Worm (Caenorhabditis elegans): ENCODE measurements around the gene T28D9.11.

The T28D9.11 gene

ce11 chrII:6516276-6516675, 24.5 kb upstream of the T28D9.11 start, which contains the start of gene C56E6.7:
Gene C56E6.7, plus strand, starts transcription at chrII:6516576.
- TF ChIP-seq snpc-4 (tag; optimal IDR thresholded peaks at IDR 0.05), result no peak
- no peak for TF ChIP-seq blmp-1 (tag; optimal IDR thresholded peaks at IDR 0.05)

- TF ChIP-seq flh-1 (GFP tag; optimal IDR thresholded peaks at IDR 0.05) (no peak), pha-4 (tag; optimal IDR thresholded peaks at IDR 0.05) (no peak), zip-8 (tag; optimal IDR thresholded peaks at IDR 0.05) (no peak), sptf-1 (tag; optimal IDR thresholded peaks at IDR 0.05) (no peak), mls-2 (tag; optimal IDR thresholded peaks at IDR 0.05) (no peak), lsy-2 (tag; optimal IDR thresholded peaks at IDR 0.05) (no peak), tbx-8 (GFP tag; optimal IDR thresholded peaks at IDR 0.05) (no peak), ztf-11 (tag; optimal IDR thresholded peaks at IDR 0.05) (no peak), unc-62 (GFP tag; optimal IDR thresholded peaks at IDR 0.05) (no peak), nhr-237 (tag; optimal IDR thresholded peaks at IDR 0.05) (no peak), unc-120 (tag; optimal IDR thresholded peaks at IDR 0.05; ENCODE audit: poor library complexity, severe bottlenecking) (no peak), elt-1 (tag; optimal IDR thresholded peaks at IDR 0.05; ENCODE audit: borderline replicate concordance, insufficient read depth) (no peak), ceh-43 (GFP tag; optimal IDR thresholded peaks at IDR 0.05) (no peak), nhr-28 (tag; optimal IDR thresholded peaks at IDR 0.05) (no peak), snpc-4 (tag; optimal IDR thresholded peaks at IDR 0.05) (no peak), nhr-76 (tag; optimal IDR thresholded peaks at IDR 0.05) (no peak), lin-13 (tag; optimal IDR thresholded peaks at IDR 0.05) (no peak), ceh-83 (GFP tag; optimal IDR thresholded peaks at IDR 0.05) (no peak), hlh-1 (tag; optimal IDR thresholded peaks at IDR 0.05) (no peak), unc-39 (tag; optimal IDR thresholded peaks at IDR 0.05) (no peak)
Observed at ce11 chrII:6513911-6514310, 22.1 kb upstream of the T28D9.11 start, which contains the start of gene R05G9R.1. Gene R05G9R.1, minus strand, starts transcription at chrII:6514011.

- TF ChIP-seq ham-2 (GFP tag; optimal IDR thresholded peaks at IDR 0.05), result no peak
- no peak for TF ChIP-seq unc-39 (tag; optimal IDR thresholded peaks at IDR 0.05)
- no peak for TF ChIP-seq ztf-11 (tag; optimal IDR thresholded peaks at IDR 0.05)
- no peak for TF ChIP-seq mls-2 (tag; optimal IDR thresholded peaks at IDR 0.05)
- no peak for TF ChIP-seq nhr-2 (tag; optimal IDR thresholded peaks at IDR 0.05)
- TF ChIP-seq lsy-2 (tag; optimal IDR thresholded peaks at IDR 0.05), result no peak
- TF ChIP-seq tbx-8 (GFP tag; optimal IDR thresholded peaks at IDR 0.05), result no peak
Observed at ce11 chrII:6513357-6513756, 21.6 kb upstream of the T28D9.11 start.

- TF ChIP-seq snpc-4 (tag; optimal IDR thresholded peaks at IDR 0.05), result no peak
- TF ChIP-seq flh-1 (GFP tag; optimal IDR thresholded peaks at IDR 0.05), result no peak
- TF ChIP-seq cnd-1 (tag; optimal IDR thresholded peaks at IDR 0.05), result no peak
- TF ChIP-seq nhr-237 (tag; optimal IDR thresholded peaks at IDR 0.05), result no peak
- no peak for TF ChIP-seq mab-5 (tag; optimal IDR thresholded peaks at IDR 0.05)
- TF ChIP-seq ztf-11 (tag; optimal IDR thresholded peaks at IDR 0.05), result no peak
- TF ChIP-seq ces-1 (GFP tag; optimal IDR thresholded peaks at IDR 0.05), result no peak
- no peak for TF ChIP-seq lin-13 (tag; optimal IDR thresholded peaks at IDR 0.05)
- no peak for TF ChIP-seq bed-3 (GFP tag; optimal IDR thresholded peaks at IDR 0.05)
Observed at ce11 chrII:6502826-6503225, 11.0 kb upstream of the T28D9.11 start, which contains the start of gene R05G9.1. Gene R05G9.1, plus strand, starts transcription at chrII:6503168.

ce11 chrII:6501420-6501819, 9.6 kb upstream of the T28D9.11 start, which contains the start of gene R05G9.3:
Gene R05G9.3, minus strand, starts transcription at chrII:6501520.
- no peak for TF ChIP-seq snpc-4 (tag; optimal IDR thresholded peaks at IDR 0.05)
- no peak for TF ChIP-seq blmp-1 (tag; optimal IDR thresholded peaks at IDR 0.05)
- TF ChIP-seq unc-39 (tag; optimal IDR thresholded peaks at IDR 0.05), result no peak
- no peak for TF ChIP-seq hlh-1 (tag; optimal IDR thresholded peaks at IDR 0.05)
- TF ChIP-seq sem-2 (GFP tag; optimal IDR thresholded peaks at IDR 0.05), result no peak
- no peak for TF ChIP-seq tbx-8 (GFP tag; optimal IDR thresholded peaks at IDR 0.05)
- TF ChIP-seq nhr-2 (tag; optimal IDR thresholded peaks at IDR 0.05), result no peak
- TF ChIP-seq ztf-11 (tag; optimal IDR thresholded peaks at IDR 0.05), result no peak

- no peak for TF ChIP-seq flh-1 (GFP tag; optimal IDR thresholded peaks at IDR 0.05)
- TF ChIP-seq sptf-1 (tag; optimal IDR thresholded peaks at IDR 0.05), result no peak
- TF ChIP-seq mab-5 (tag; optimal IDR thresholded peaks at IDR 0.05), result no peak
- no peak for TF ChIP-seq nhr-12 (tag; optimal IDR thresholded peaks at IDR 0.05)
- no peak for TF ChIP-seq snpc-4 (tag; optimal IDR thresholded peaks at IDR 0.05)
- TF ChIP-seq M03D4.4 (tag; optimal IDR thresholded peaks at IDR 0.05), result no peak
- TF ChIP-seq hlh-1 (tag; optimal IDR thresholded peaks at IDR 0.05), result no peak
- TF ChIP-seq ceh-39 (tag; optimal IDR thresholded peaks at IDR 0.05), result no peak
- no peak for TF ChIP-seq nhr-76 (tag; optimal IDR thresholded peaks at IDR 0.05)
- no peak for TF ChIP-seq unc-39 (tag; optimal IDR thresholded peaks at IDR 0.05)
- TF ChIP-seq drap-1 (GFP tag; optimal IDR thresholded peaks at IDR 0.05), result no peak
- TF ChIP-seq ceh-43 (GFP tag; optimal IDR thresholded peaks at IDR 0.05), result no peak
- TF ChIP-seq ztf-11 (tag; optimal IDR thresholded peaks at IDR 0.05), result no peak
- TF ChIP-seq unc-120 (tag; optimal IDR thresholded peaks at IDR 0.05; ENCODE audit: poor library complexity, severe bottlenecking), result no peak
- no peak for TF ChIP-seq pha-4 (tag; optimal IDR thresholded peaks at IDR 0.05)
- TF ChIP-seq tbx-8 (GFP tag; optimal IDR thresholded peaks at IDR 0.05), result no peak
- TF ChIP-seq cnd-1 (tag; optimal IDR thresholded peaks at IDR 0.05), result no peak
- no peak for TF ChIP-seq ham-2 (GFP tag; optimal IDR thresholded peaks at IDR 0.05)
Observed at ce11 chrII:6500161-6500560, 8.4 kb upstream of the T28D9.11 start, which contains the start of gene R05G9.5. Gene R05G9.5, minus strand, starts transcription at chrII:6500261.

Measured in whole organism, mixed stage, embryonic.